Fruit fly (Drosophila melanogaster): ENCODE data around the gene Hsp22.

Gene Hsp22

dm6 chr3L:9340232-9340631, 32.5 kb upstream of the Hsp22 start:
- TF ChIP-seq Pif1B (GFP tag; optimal IDR thresholded peaks at IDR 0.05), result peak; percentile 8
- peak; percentile 17; the same call in 1 of the 3 replicates for TF ChIP-seq fd96Ca (GFP tag; IDR thresholded peaks at IDR 0.05)
- no peak for TF ChIP-seq CG13204 (GFP tag; optimal IDR thresholded peaks at IDR 0.05)
- TF ChIP-seq Ets98B (GFP tag; IDR thresholded peaks at IDR 0.05), result peak; percentile 53; the same call in 1 of the 2 replicates
- TF ChIP-seq CG10348 (GFP tag; IDR thresholded peaks at IDR 0.05), result no peak
- peak; percentile 55; the same call in 1 of the 2 replicates for TF ChIP-seq CG12605 (GFP tag; IDR thresholded peaks at IDR 0.05)
- TF ChIP-seq Pif1A (GFP tag; optimal IDR thresholded peaks at IDR 0.05), result peak; percentile 10
- TF ChIP-seq CG4496 (GFP tag; IDR thresholded peaks at IDR 0.05), result peak; percentile 64
- TF ChIP-seq CG32121 (GFP tag; IDR thresholded peaks at IDR 0.05), result no peak

dm6 chr3L:9340839-9341238, 31.9 kb upstream of the Hsp22 start:
- TF ChIP-seq CG4496 (GFP tag; IDR thresholded peaks at IDR 0.05) (peak; percentile 74), CG8159 (tag; optimal IDR thresholded peaks at IDR 0.05) (no peak)

dm6 chr3L:9343963-9344362, 28.8 kb upstream of the Hsp22 start:
- no peak for TF ChIP-seq CG34367 (tag; optimal IDR thresholded peaks at IDR 0.05)
- TF ChIP-seq CG8301 (tag; optimal IDR thresholded peaks at IDR 0.05), result no peak
- no peak for TF ChIP-seq Ets98B (GFP tag; IDR thresholded peaks at IDR 0.05)
- TF ChIP-seq Pif1B (GFP tag; optimal IDR thresholded peaks at IDR 0.05), result no peak
- TF ChIP-seq CG14655 (GFP tag; optimal IDR thresholded peaks at IDR 0.05), result no peak
- no peak for TF ChIP-seq CG15710 (tag; optimal IDR thresholded peaks at IDR 0.05)
- no peak for TF ChIP-seq Snoo (tag; optimal IDR thresholded peaks at IDR 0.05)

- TF ChIP-seq CG8301 (tag; optimal IDR thresholded peaks at IDR 0.05) (no peak), CG10348 (GFP tag; IDR thresholded peaks at IDR 0.05) (no peak), CG32121 (GFP tag; IDR thresholded peaks at IDR 0.05) (no peak), gl (tag; optimal IDR thresholded peaks at IDR 0.05) (no peak), EcR (GFP tag; optimal IDR thresholded peaks at IDR 0.05) (no peak), Pif1B (GFP tag; optimal IDR thresholded peaks at IDR 0.05) (no peak), Pif1A (GFP tag; optimal IDR thresholded peaks at IDR 0.05) (no peak), D1 (tag; optimal IDR thresholded peaks at IDR 0.05) (no peak), fd96Ca (GFP tag; IDR thresholded peaks at IDR 0.05) (no peak), CG17806 (tag; optimal IDR thresholded peaks at IDR 0.05) (no peak), CG13204 (GFP tag; optimal IDR thresholded peaks at IDR 0.05) (no peak), CG12605 (GFP tag; IDR thresholded peaks at IDR 0.05) (no peak), CG4496 (GFP tag; IDR thresholded peaks at IDR 0.05) (no peak), CG34367 (tag; optimal IDR thresholded peaks at IDR 0.05) (no peak), CG14655 (GFP tag; optimal IDR thresholded peaks at IDR 0.05) (no peak)
Measured at dm6 chr3L:9345157-9345556, 27.6 kb upstream of the Hsp22 start.

dm6 chr3L:9349314-9349733, 23.4 kb upstream of the Hsp22 start, which contains the start of gene PGRP-LF:
Gene PGRP-LF, plus strand, starts transcription at chr3L:9349609.
- TF ChIP-seq CG8159 (tag; optimal IDR thresholded peaks at IDR 0.05) (no peak), CG17806 (tag; optimal IDR thresholded peaks at IDR 0.05) (no peak), D1 (tag; optimal IDR thresholded peaks at IDR 0.05) (no peak), Snoo (tag; optimal IDR thresholded peaks at IDR 0.05) (peak; percentile 10), fd96Ca (GFP tag; IDR thresholded peaks at IDR 0.05) (peak; percentile 43; the same call in 1 of the 3 replicates), rn (GFP tag; IDR thresholded peaks at IDR 0.05) (no peak), CG9948 (tag; optimal IDR thresholded peaks at IDR 0.05) (no peak), CG15710 (tag; optimal IDR thresholded peaks at IDR 0.05) (no peak), Ets98B (GFP tag; IDR thresholded peaks at IDR 0.05) (no peak), CG8301 (tag; optimal IDR thresholded peaks at IDR 0.05) (no peak), CG4496 (GFP tag; IDR thresholded peaks at IDR 0.05) (0 out of 3 replicates have a peak, but pooled peaks have one; percentile 8), CG34367 (tag; optimal IDR thresholded peaks at IDR 0.05) (no peak), gl (tag; optimal IDR thresholded peaks at IDR 0.05) (no peak), CG12605 (GFP tag; IDR thresholded peaks at IDR 0.05) (peak; percentile 16; the same call in 1 of the 2 replicates), CG32121 (GFP tag; IDR thresholded peaks at IDR 0.05) (0 out of 2 replicates have a peak, but pooled peaks have one; percentile 16), CG14655 (GFP tag; optimal IDR thresholded peaks at IDR 0.05) (no peak), CG13204 (GFP tag; optimal IDR thresholded peaks at IDR 0.05) (no peak), Pif1B (GFP tag; optimal IDR thresholded peaks at IDR 0.05) (peak; percentile 7), EcR (GFP tag; optimal IDR thresholded peaks at IDR 0.05) (no peak), CG10348 (GFP tag; IDR thresholded peaks at IDR 0.05) (no peak), Pif1A (GFP tag; optimal IDR thresholded peaks at IDR 0.05) (no peak)

- TF ChIP-seq D1 (tag; optimal IDR thresholded peaks at IDR 0.05) (no peak), CG9948 (tag; optimal IDR thresholded peaks at IDR 0.05) (no peak), rn (GFP tag; IDR thresholded peaks at IDR 0.05) (no peak), CG14655 (GFP tag; optimal IDR thresholded peaks at IDR 0.05) (no peak), Pif1A (GFP tag; optimal IDR thresholded peaks at IDR 0.05) (no peak), fd96Ca (GFP tag; IDR thresholded peaks at IDR 0.05) (no peak)
Measured at dm6 chr3L:9353733-9354132, 19.0 kb upstream of the Hsp22 start, which contains the start of gene CG32040. Gene CG32040, plus strand, starts transcription at chr3L:9354033.

- TF ChIP-seq CG9948 (tag; optimal IDR thresholded peaks at IDR 0.05), result no peak
- TF ChIP-seq CG17806 (tag; optimal IDR thresholded peaks at IDR 0.05), result no peak
- TF ChIP-seq rn (GFP tag; IDR thresholded peaks at IDR 0.05), result no peak
- no peak for TF ChIP-seq Snoo (tag; optimal IDR thresholded peaks at IDR 0.05)
- no peak for TF ChIP-seq CG10348 (GFP tag; IDR thresholded peaks at IDR 0.05)
- no peak for TF ChIP-seq gl (tag; optimal IDR thresholded peaks at IDR 0.05)
- TF ChIP-seq CG13204 (GFP tag; optimal IDR thresholded peaks at IDR 0.05), result no peak
- TF ChIP-seq D1 (tag; optimal IDR thresholded peaks at IDR 0.05), result no peak
- TF ChIP-seq CG4496 (GFP tag; IDR thresholded peaks at IDR 0.05), result no peak
- TF ChIP-seq Pif1B (GFP tag; optimal IDR thresholded peaks at IDR 0.05), result no peak
- TF ChIP-seq Pif1A (GFP tag; optimal IDR thresholded peaks at IDR 0.05), result no peak
Measured at dm6 chr3L:9355555-9355954, 17.2 kb upstream of the Hsp22 start.

Measured in whole organism, pupa.